Fruit fly (Drosophila melanogaster) whole organism, embryonic: ENCODE data around the gene dx.

Experiments
- C15 ChIP-seq: fragments of 200-800 bp; sonication (Bioruptor generic); IDR thresholded peaks from 3 replicates; pipeline ENCODE4 v1.3.6; 2022; ENCODE audit warnings: missing biosample characterization, missing genetic modification characterization
- CG1024 ChIP-seq: fragments of 200-800 bp; sonication (Bioruptor generic); IDR thresholded peaks from 2 replicates; pipeline ENCODE4 v1.3.6; 2022; ENCODE audit warnings: missing biosample characterization, missing genetic modification characterization
- CG10321 ChIP-seq: fragments of 200-800 bp; sonication (Bioruptor generic); IDR thresholded peaks from 2 replicates; pipeline ENCODE4 v1.3.6; 2022; ENCODE audit warnings: missing biosample characterization, missing genetic modification characterization
- CG10366 ChIP-seq: fragments of 200-800 bp; sonication (Bioruptor generic); IDR thresholded peaks from 2 replicates; pipeline ENCODE4 v1.3.6; 2022; ENCODE audit warnings: missing biosample characterization, missing genetic modification characterization
- CG10543 ChIP-seq: fragments of 200-800 bp; sonication (Bioruptor generic); optimal IDR thresholded peaks from 3 replicates; lab custom pipeline; 2017; ENCODE audit warnings: missing biosample characterization, mild to moderate bottlenecking, missing genetic modification characterization, moderate library complexity
- CG10654 ChIP-seq: fragments of 200-800 bp; sonication (Bioruptor generic); optimal IDR thresholded peaks from 2 replicates; lab custom pipeline; 2016; ENCODE audit warnings: missing biosample characterization, missing genetic modification characterization
- CG12659 ChIP-seq: fragments of 200-800 bp; sonication (Bioruptor generic); optimal IDR thresholded peaks from 3 replicates; lab custom pipeline; 2017; ENCODE audit warnings: mild to moderate bottlenecking, missing biosample characterization, missing genetic modification reagents, missing genetic modification characterization
- CG13123 ChIP-seq: fragments of 200-800 bp; sonication (Bioruptor generic); optimal IDR thresholded peaks from 2 replicates; lab custom pipeline; 2016; ENCODE audit warnings: missing biosample characterization, missing genetic modification characterization
- CG13424 ChIP-seq: fragments of 200-800 bp; sonication (Bioruptor generic); optimal IDR thresholded peaks from 2 replicates; lab custom pipeline; 2019; ENCODE audit warnings: missing biosample characterization, mild to moderate bottlenecking, missing genetic modification characterization, moderate library complexity
- CG17568 ChIP-seq: fragments of 200-800 bp; sonication (Bioruptor generic); optimal IDR thresholded peaks from 2 replicates; lab custom pipeline; 2018; ENCODE audit warnings: missing biosample characterization, mild to moderate bottlenecking, missing genetic modification characterization, moderate library complexity
- CG32772 ChIP-seq: fragments of 200-800 bp; sonication (Bioruptor generic); IDR thresholded peaks from 2 replicates; pipeline ENCODE4 v1.3.6; 2022; ENCODE audit warnings: missing biosample characterization, missing genetic modification characterization
- CG34224 ChIP-seq: fragments of 200-800 bp; sonication (Bioruptor generic); IDR thresholded peaks from 3 replicates; pipeline ENCODE4 v1.3.6; 2022; ENCODE audit warnings: missing biosample characterization, missing genetic modification characterization; ENCODE audit not compliant: partially characterized antibody
- CG34422 ChIP-seq: fragments of 200-800 bp; sonication (Bioruptor generic); IDR thresholded peaks from 3 replicates; pipeline ENCODE4 v1.3.6; 2022; ENCODE audit warnings: missing biosample characterization, missing genetic modification characterization
- CG3838 ChIP-seq: fragments of 200-800 bp; sonication (Bioruptor generic); optimal IDR thresholded peaks from 3 replicates; lab custom pipeline; 2016; ENCODE audit warnings: missing biosample characterization, missing genetic modification characterization
- CG4617 ChIP-seq: fragments of 200-800 bp; sonication (Bioruptor generic); optimal IDR thresholded peaks from 3 replicates; lab custom pipeline; 2016; ENCODE audit warnings: missing biosample characterization, missing genetic modification characterization, borderline replicate concordance
- CG4730 ChIP-seq: fragments of 200-800 bp; sonication (Bioruptor generic); IDR thresholded peaks from 2 replicates; pipeline ENCODE4 v1.3.6; 2022; ENCODE audit warnings: missing biosample characterization, missing genetic modification characterization
- CG6765 ChIP-seq: fragments of 200-800 bp; sonication (Bioruptor generic); optimal IDR thresholded peaks from 3 replicates; lab custom pipeline; 2017; ENCODE audit warnings: missing biosample characterization, mild to moderate bottlenecking, missing genetic modification characterization
- CG9609 ChIP-seq: fragments of 200-800 bp; sonication (Bioruptor generic); optimal IDR thresholded peaks from 3 replicates; lab custom pipeline; 2016; ENCODE audit warnings: missing biosample characterization, missing genetic modification characterization
- CG9727 ChIP-seq: fragments of 200-800 bp; sonication (Bioruptor generic); optimal IDR thresholded peaks from 3 replicates; lab custom pipeline; 2017; ENCODE audit warnings: missing biosample characterization, mild to moderate bottlenecking, missing genetic modification characterization
- Ets65A ChIP-seq: fragments of 200-800 bp; sonication (Bioruptor generic); peaks from one replicate; lab custom pipeline; 2016; ENCODE audit warnings: missing biosample characterization, missing genetic modification characterization
- Fer1 ChIP-seq: fragments of 200-800 bp; sonication (Bioruptor generic); optimal IDR thresholded peaks from 2 replicates; lab custom pipeline; 2017; ENCODE audit warnings: missing biosample characterization, mild to moderate bottlenecking, missing genetic modification characterization
- Gsc ChIP-seq: fragments of 200-800 bp; sonication (Bioruptor generic); IDR thresholded peaks from 2 replicates; pipeline ENCODE4 v1.3.6; 2022; ENCODE audit warnings: missing biosample characterization, missing genetic modification characterization
- Hey ChIP-seq: fragments of 200-800 bp; sonication (Bioruptor generic); optimal IDR thresholded peaks from 3 replicates; lab custom pipeline; 2018; ENCODE audit warnings: missing biosample characterization, mild to moderate bottlenecking, missing genetic modification characterization
- MBD-R2 ChIP-seq: fragments of 200-800 bp; sonication (Bioruptor generic); IDR thresholded peaks from 2 replicates; pipeline ENCODE4 v1.3.6; 2022; ENCODE audit warnings: missing biosample characterization, missing genetic modification characterization
- MESR4 ChIP-seq: fragments of 200-800 bp; sonication (Bioruptor generic); optimal IDR thresholded peaks from 2 replicates; lab custom pipeline; 2018; ENCODE audit warnings: missing biosample characterization, mild to moderate bottlenecking, missing genetic modification characterization, moderate library complexity
- Scr ChIP-seq: fragments of 200-800 bp; sonication (Bioruptor generic); IDR thresholded peaks from 2 replicates; pipeline ENCODE4 v1.3.6; 2022; ENCODE audit warnings: missing biosample characterization, missing genetic modification characterization; ENCODE audit not compliant: partially characterized antibody
- Sin3A ChIP-seq: fragments of >200 bp; optimal IDR thresholded peaks from 2 replicates; lab custom pipeline; 2018
- Sry-β ChIP-seq: fragments of 200-800 bp; sonication (Bioruptor generic); optimal IDR thresholded peaks from 2 replicates; lab custom pipeline; 2018; ENCODE audit warnings: missing biosample characterization, mild to moderate bottlenecking, missing genetic modification characterization, moderate library complexity
- Trl ChIP-seq, 3 experiments: fragments of >200 bp in 2 of 3; fragments of 200-800 bp in 1 of 3; sonication (Bioruptor generic) in 1 of 3; optimal IDR thresholded peaks; 2 replicates in 1 of 3; 3 replicates in 2 of 3; lab custom pipeline; 2016 to 2017; ENCODE audit warnings: missing biosample characterization in 1 of 3, missing genetic modification characterization in 1 of 3
- al ChIP-seq: fragments of 200-800 bp; sonication (Bioruptor generic); IDR thresholded peaks from 2 replicates; pipeline ENCODE4 v1.3.6; 2022; ENCODE audit warnings: missing biosample characterization, missing genetic modification characterization
- ato ChIP-seq: fragments of 200-800 bp; sonication (Bioruptor generic); IDR thresholded peaks from 2 replicates; pipeline ENCODE4 v1.3.6; 2022; ENCODE audit warnings: missing biosample characterization, missing genetic modification characterization; ENCODE audit not compliant: partially characterized antibody
- chinmo ChIP-seq: fragments of 200-800 bp; sonication (Bioruptor generic); IDR thresholded peaks from 4 replicates; pipeline ENCODE4 v1.3.6; 2022; ENCODE audit warnings: missing biosample characterization, missing genetic modification characterization; ENCODE audit not compliant: partially characterized antibody
- chn ChIP-seq: fragments of 200-800 bp; sonication (Bioruptor generic); optimal IDR thresholded peaks from 2 replicates; lab custom pipeline; 2016; ENCODE audit warnings: missing biosample characterization, missing genetic modification characterization
- cwo ChIP-seq: fragments of 200-800 bp; sonication (Bioruptor generic); optimal IDR thresholded peaks from 3 replicates; lab custom pipeline; 2017; ENCODE audit warnings: missing biosample characterization, missing genetic modification characterization, mild to moderate bottlenecking, moderate library complexity, missing genetic modification reagents
- dimm ChIP-seq: fragments of 200-800 bp; sonication (Bioruptor generic); IDR thresholded peaks from 2 replicates; pipeline ENCODE4 v1.3.6; 2022; ENCODE audit warnings: missing biosample characterization, missing genetic modification characterization
- ewg ChIP-seq: fragments of 200-800 bp; sonication (Bioruptor generic); optimal IDR thresholded peaks from 3 replicates; lab custom pipeline; 2017; ENCODE audit warnings: mild to moderate bottlenecking, missing biosample characterization, missing genetic modification reagents, missing genetic modification characterization
- fd96Cb ChIP-seq: fragments of 200-800 bp; sonication (Bioruptor generic); optimal IDR thresholded peaks from 2 replicates; lab custom pipeline; 2018; ENCODE audit warnings: missing biosample characterization, mild to moderate bottlenecking, missing genetic modification characterization, moderate library complexity
- gcm ChIP-seq: fragments of 200-800 bp; sonication (Bioruptor generic); optimal IDR thresholded peaks from 2 replicates; lab custom pipeline; 2019; ENCODE audit warnings: missing biosample characterization, mild to moderate bottlenecking, missing genetic modification characterization, moderate library complexity
- gfzf ChIP-seq: fragments of 200-800 bp; sonication (Bioruptor generic); optimal IDR thresholded peaks from 2 replicates; lab custom pipeline; 2016; ENCODE audit warnings: missing biosample characterization, mild to moderate bottlenecking, missing genetic modification characterization, moderate library complexity
- kah ChIP-seq: fragments of 200-800 bp; sonication (Bioruptor generic); optimal IDR thresholded peaks from 2 replicates; lab custom pipeline; 2018; ENCODE audit warnings: missing biosample characterization, mild to moderate bottlenecking, missing genetic modification characterization
- lilli ChIP-seq: fragments of 200-800 bp; sonication (Bioruptor generic); optimal IDR thresholded peaks from 3 replicates; lab custom pipeline; 2016; ENCODE audit warnings: missing biosample characterization, missing genetic modification characterization
- nom ChIP-seq: fragments of 200-800 bp; sonication (Bioruptor generic); optimal IDR thresholded peaks from 2 replicates; lab custom pipeline; 2017; ENCODE audit warnings: missing biosample characterization, missing genetic modification characterization, mild to moderate bottlenecking, moderate library complexity, missing genetic modification reagents
- phol ChIP-seq: fragments of 200-800 bp; sonication (Bioruptor generic); optimal IDR thresholded peaks from 3 replicates; lab custom pipeline; 2018; ENCODE audit warnings: missing biosample characterization, mild to moderate bottlenecking, missing genetic modification characterization, moderate library complexity
- psq ChIP-seq: fragments of 200-800 bp; sonication (Bioruptor generic); optimal IDR thresholded peaks from 2 replicates; lab custom pipeline; 2017; ENCODE audit warnings: missing biosample characterization, missing genetic modification characterization
- repo ChIP-seq: fragments of 200-800 bp; sonication (Bioruptor generic); optimal IDR thresholded peaks from 2 replicates; lab custom pipeline; 2016; ENCODE audit warnings: missing biosample characterization, missing genetic modification characterization
- row ChIP-seq: fragments of 200-800 bp; sonication (Bioruptor generic); IDR thresholded peaks from 3 replicates; pipeline ENCODE4 v1.3.6; 2022; ENCODE audit warnings: missing biosample characterization, missing genetic modification characterization
- seq ChIP-seq: fragments of 200-800 bp; sonication (Bioruptor generic); IDR thresholded peaks from 2 replicates; pipeline ENCODE4 v1.3.6; 2022; ENCODE audit warnings: missing biosample characterization, missing genetic modification characterization
- slou ChIP-seq: fragments of 200-800 bp; sonication (Bioruptor generic); optimal IDR thresholded peaks from 3 replicates; lab custom pipeline; 2016; ENCODE audit warnings: missing biosample characterization, missing genetic modification characterization
- tgo ChIP-seq: fragments of 200-800 bp; sonication (Bioruptor generic); IDR thresholded peaks from 3 replicates; pipeline ENCODE4 v1.3.6; 2022; ENCODE audit warnings: missing biosample characterization, missing genetic modification characterization
- tll ChIP-seq, 2 experiments: fragments of 200-800 bp in 1 of 2; fragments of >200 bp in 1 of 2; sonication (Bioruptor generic) in 1 of 2; optimal IDR thresholded peaks; 2 replicates each; lab custom pipeline; 2017 to 2019; ENCODE audit warnings: missing biosample characterization in 2 of 2, missing genetic modification characterization in 2 of 2, mild to moderate bottlenecking in 1 of 2, moderate library complexity in 1 of 2

dx gene

DNA sequence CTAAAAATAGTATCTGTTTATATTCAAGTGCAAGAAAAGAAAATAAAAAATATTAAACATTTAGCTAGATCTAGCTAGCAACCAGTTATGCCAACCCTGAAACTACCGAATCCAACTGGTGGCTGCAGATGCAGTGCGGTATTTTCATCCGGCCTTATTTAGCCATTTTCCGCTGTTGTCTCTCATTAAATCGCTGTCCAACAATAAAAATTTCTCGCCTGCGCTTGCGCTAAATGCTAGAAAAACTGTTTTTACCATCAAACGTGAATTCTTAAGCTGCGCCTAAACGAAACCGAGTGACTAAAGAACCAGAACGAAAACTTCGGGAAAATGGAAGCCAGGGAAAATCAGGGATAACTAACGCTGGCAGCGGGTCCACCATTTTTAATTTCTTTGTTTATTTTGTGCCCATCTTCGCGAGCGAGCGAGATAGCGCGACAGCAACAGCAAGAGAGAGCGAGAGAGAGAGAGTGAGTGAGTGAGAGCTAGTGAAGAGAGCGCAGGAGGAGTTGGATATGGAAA is at the start of gene dx:
dx (plus strand) TSS at position 164 of the 522 bp plus-strand sequence.
- TF ChIP-seq slou (GFP tag; lab: Kevin White, UChicago) (no peak), CG12659 (GFP tag; lab: Kevin White, UChicago) (peak; percentile 45), CG1024 (GFP tag; lab: Robert Waterston, UW) (no peak), Trl (optimal IDR thresholded peaks at IDR 0.05; lab: Kevin White, UChicago) (peak; percentile 53 to 74), Trl (GFP tag; optimal IDR thresholded peaks at IDR 0.05; lab: Kevin White, UChicago) (no peak), C15 (GFP tag; lab: Robert Waterston, UW) (no peak), Ets65A (GFP tag; lab: Kevin White, UChicago) (no peak), CG10321 (GFP tag; lab: Robert Waterston, UW) (peak; percentile 67), nom (GFP tag; lab: Kevin White, UChicago) (peak; percentile 46), CG17568 (peak; percentile 30), fd96Cb (no peak), repo (no peak), gfzf (GFP tag; lab: Kevin White, UChicago) (peak; percentile 29), CG13424 (peak; percentile 15), tgo (GFP tag; lab: Robert Waterston, UW) (0 out of 3 replicates have a peak, but pooled peaks have one; percentile 15), CG4730 (GFP tag; lab: Robert Waterston, UW) (no peak), CG34224 (GFP tag; lab: Robert Waterston, UW) (0 out of 3 replicates have a peak, but pooled peaks have one; percentile 41), al (GFP tag; lab: Robert Waterston, UW) (no peak), chn (GFP tag; lab: Kevin White, UChicago) (no peak), seq (GFP tag; lab: Robert Waterston, UW) (no peak), CG13123 (GFP tag; lab: Kevin White, UChicago) (no peak), gcm (GFP tag; lab: Kevin White, UChicago) (peak; percentile 6), lilli (GFP tag; lab: Kevin White, UChicago) (no peak), Fer1 (GFP tag; lab: Kevin White, UChicago) (peak; percentile 56), psq (GFP tag; lab: Kevin White, UChicago) (peak; percentile 74), Sry-β (peak; percentile 10), kah (GFP tag; lab: Kevin White, UChicago) (peak; percentile 72), chinmo (GFP tag; lab: Robert Waterston, UW) (0 out of 4 replicates have a peak, but pooled peaks have one; percentile 35), ewg (peak; percentile 33), Hey (tag; lab: Kevin White, UChicago) (no peak), CG32772 (GFP tag; lab: Robert Waterston, UW) (no peak), CG10654 (GFP tag; lab: Kevin White, UChicago) (no peak), ato (no peak), CG3838 (GFP tag; lab: Kevin White, UChicago) (no peak), CG9609 (GFP tag; lab: Kevin White, UChicago) (no peak), tll (GFP tag; optimal IDR thresholded peaks at IDR 0.05; lab: Kevin White, UChicago) (no peak), CG6765 (GFP tag; lab: Kevin White, UChicago) (no peak), CG9727 (peak; percentile 8), CG34422 (GFP tag; lab: Robert Waterston, UW) (0 out of 3 replicates have a peak, but pooled peaks have one; percentile 19), Sin3A (lab: Kevin White, UChicago) (peak; percentile 33), CG10543 (GFP tag; lab: Kevin White, UChicago) (no peak), phol (peak; percentile 96), CG4617 (peak; percentile 25), CG10366 (GFP tag; lab: Robert Waterston, UW) (no peak), row (GFP tag; lab: Robert Waterston, UW) (peak; percentile 59), dimm (no peak), MESR4 (peak; percentile 91), MBD-R2 (GFP tag; lab: Robert Waterston, UW) (0 out of 2 replicates have a peak, but pooled peaks have one; percentile 25), Gsc (GFP tag; lab: Robert Waterston, UW) (no peak), cwo (GFP tag; lab: Kevin White, UChicago) (no peak), Scr (no peak)
